Fruit fly (Drosophila melanogaster): ENCODE results near the gene Obp83b.

The Obp83b gene

dm6 chr3R:5998235-5998666 is 21.6 kb upstream of the Obp83b start (continued):
- 0 out of 2 replicates have a peak, but pooled peaks have one; percentile 17 for TF ChIP-seq Rfx (GFP tag; IDR thresholded peaks at IDR 0.05)
- peak; percentile 36 for TF ChIP-seq Asciz (GFP tag; optimal IDR thresholded peaks at IDR 0.05)
- no peak for TF ChIP-seq Tbp (GFP tag; optimal IDR thresholded peaks at IDR 0.05)
- TF ChIP-seq CG12219 (GFP tag; optimal IDR thresholded peaks at IDR 0.05), result peak; percentile 50
- TF ChIP-seq sd (tag; optimal IDR thresholded peaks at IDR 0.05), result peak; percentile 44
- TF ChIP-seq Sin3A (optimal IDR thresholded peaks at IDR 0.05), result no peak
- TF ChIP-seq CG13123 (GFP tag; optimal IDR thresholded peaks at IDR 0.05), result peak; percentile 18
- no peak for TF ChIP-seq bowl (GFP tag; IDR thresholded peaks at IDR 0.05)
- peak; percentile 75 for TF ChIP-seq dmrt99B (tag; optimal IDR thresholded peaks at IDR 0.05)
- no peak for TF ChIP-seq zfh2 (GFP tag; optimal IDR thresholded peaks at IDR 0.05)
- TF ChIP-seq Scr (GFP tag; IDR thresholded peaks at IDR 0.05; ENCODE audit: partially characterized antibody), result no peak
- no peak for TF ChIP-seq Lpt (GFP tag; optimal IDR thresholded peaks at IDR 0.05)
- no peak for TF ChIP-seq run (tag; optimal IDR thresholded peaks at IDR 0.05)
- peak; percentile 23 for TF ChIP-seq CG15011 (GFP tag; optimal IDR thresholded peaks at IDR 0.05)
- peak; percentile 49 for TF ChIP-seq CG17359 (tag; optimal IDR thresholded peaks at IDR 0.05)
- 0 out of 2 replicates have a peak, but pooled peaks have one; percentile 9 for TF ChIP-seq CG4404 (GFP tag; IDR thresholded peaks at IDR 0.05)
- no peak for TF ChIP-seq Bteb2 (GFP tag; optimal IDR thresholded peaks at IDR 0.05)
- no peak for TF ChIP-seq CG18011 (GFP tag; optimal IDR thresholded peaks at IDR 0.05)
- TF ChIP-seq Mad (GFP tag; optimal IDR thresholded peaks at IDR 0.05), result peak; percentile 38
- TF ChIP-seq tx (GFP tag; optimal IDR thresholded peaks at IDR 0.05), result peak; percentile 60
- TF ChIP-seq CG34224 (GFP tag; IDR thresholded peaks at IDR 0.05; ENCODE audit: partially characterized antibody), result no peak
- no peak for TF ChIP-seq ac (GFP tag; optimal IDR thresholded peaks at IDR 0.05)
- no peak for TF ChIP-seq Elba2 (GFP tag; optimal IDR thresholded peaks at IDR 0.05)
- TF ChIP-seq crp (GFP tag; optimal IDR thresholded peaks at IDR 0.05), result no peak
- TF ChIP-seq CG6272 (GFP tag; IDR thresholded peaks at IDR 0.05), result no peak
- TF ChIP-seq otp (GFP tag; IDR thresholded peaks at IDR 0.05), result no peak
- no peak for TF ChIP-seq D (optimal IDR thresholded peaks at IDR 0.05)
- no peak for TF ChIP-seq D (GFP tag; optimal IDR thresholded peaks at IDR 0.05)
- TF ChIP-seq HLH54F (GFP tag; optimal IDR thresholded peaks at IDR 0.05), result peak; percentile 32
- peak; percentile 43 for TF ChIP-seq CG10267 (tag; optimal IDR thresholded peaks at IDR 0.05)
- TF ChIP-seq mld (GFP tag; IDR thresholded peaks at IDR 0.05; ENCODE audit: partially characterized antibody), result no peak
- TF ChIP-seq Mes4 (GFP tag; optimal IDR thresholded peaks at IDR 0.05), result no peak
- no peak for TF ChIP-seq Aef1 (GFP tag; IDR thresholded peaks at IDR 0.05)
- no peak for TF ChIP-seq nerfin-2 (GFP tag; IDR thresholded peaks at IDR 0.05; ENCODE audit: partially characterized antibody)
- TF ChIP-seq Lhr (GFP tag; optimal IDR thresholded peaks at IDR 0.05), result peak; percentile 9
- TF ChIP-seq Awh (GFP tag; IDR thresholded peaks at IDR 0.05), result no peak
- peak; percentile 50 for TF ChIP-seq cwo (GFP tag; optimal IDR thresholded peaks at IDR 0.05)
- TF ChIP-seq sim (GFP tag; IDR thresholded peaks at IDR 0.05), result no peak
- TF ChIP-seq CG3726 (GFP tag; IDR thresholded peaks at IDR 0.05), result no peak
- TF ChIP-seq CrebB (tag; optimal IDR thresholded peaks at IDR 0.05), result no peak
- TF ChIP-seq dysf (GFP tag; IDR thresholded peaks at IDR 0.05), result peak; percentile 60; the same call in 2 of the 3 replicates
- TF ChIP-seq schlank (tag; optimal IDR thresholded peaks at IDR 0.05), result no peak
- TF ChIP-seq Ets97D (GFP tag; optimal IDR thresholded peaks at IDR 0.05), result no peak
- TF ChIP-seq CG8089 (GFP tag; optimal IDR thresholded peaks at IDR 0.05), result peak; percentile 23
- TF ChIP-seq HmgZ (tag; optimal IDR thresholded peaks at IDR 0.05), result no peak
- no peak for TF ChIP-seq zen2 (GFP tag; IDR thresholded peaks at IDR 0.05; ENCODE audit: partially characterized antibody)
- no peak for TF ChIP-seq ftz-f1 (GFP tag; optimal IDR thresholded peaks at IDR 0.05)
- peak; percentile 17; the same call in 1 of the 2 replicates for TF ChIP-seq CG14014 (GFP tag; IDR thresholded peaks at IDR 0.05)
- no peak for TF ChIP-seq CG7357 (GFP tag; IDR thresholded peaks at IDR 0.05)
- TF ChIP-seq CG11723 (GFP tag; optimal IDR thresholded peaks at IDR 0.05), result peak; percentile 40
- TF ChIP-seq Bgb (GFP tag; IDR thresholded peaks at IDR 0.05; ENCODE audit: partially characterized antibody), result no peak
- no peak for TF ChIP-seq CG31224 (GFP tag; IDR thresholded peaks at IDR 0.05)

All from whole organism, embryonic.